Worm (Caenorhabditis elegans) whole organism, early embryonic: ENCODE results near the gene ZK688.1.

Experiments used
- ama-1 ChIP-seq: fragments of 150-350 bp; optimal IDR thresholded peaks from 2 replicates; lab custom pipeline; 2014
- hnd-1 ChIP-seq: sonication (generic microtip); optimal IDR thresholded peaks from 2 replicates; lab custom pipeline; 2016; ENCODE audit warnings: missing genetic modification characterization, missing compliant biosample characterization

ce11 chrIII:7925968-7926367 is 16.6 kb downstream of the ZK688.1 start:
- no peak for TF ChIP-seq ama-1 (lab: Kevin White, UChicago)
- no peak for TF ChIP-seq hnd-1 (tag; lab: Kevin White, UChicago)
